Fruit fly (Drosophila melanogaster): Measurements from ENCODE around the gene Pak3.

Pak3 gene

dm6 chr3R:16441367-16441923 lies 12.2 kb downstream of the Pak3 start, which contains the start of gene ema (continued):
- TF ChIP-seq Gsc (GFP tag; IDR thresholded peaks at IDR 0.05) (no peak), Meics (GFP tag; optimal IDR thresholded peaks at IDR 0.05) (peak; percentile 10), CG30020 (tag; optimal IDR thresholded peaks at IDR 0.05) (peak; percentile 15), CG11560 (tag; IDR thresholded peaks at IDR 0.05) (no peak), eve (GFP tag; optimal IDR thresholded peaks at IDR 0.05) (no peak), CG12769 (tag; optimal IDR thresholded peaks at IDR 0.05) (no peak), Vsx1 (GFP tag; optimal IDR thresholded peaks at IDR 0.05) (no peak), CG4282 (GFP tag; optimal IDR thresholded peaks at IDR 0.05) (no peak), Sry-δ (GFP tag; optimal IDR thresholded peaks at IDR 0.05) (peak; percentile 58), CG34376 (GFP tag; optimal IDR thresholded peaks at IDR 0.05) (peak; percentile 51), exex (tag; optimal IDR thresholded peaks at IDR 0.05) (no peak), run (tag; optimal IDR thresholded peaks at IDR 0.05) (no peak), ase (GFP tag; IDR thresholded peaks at IDR 0.05) (no peak), CG7745 (tag; optimal IDR thresholded peaks at IDR 0.05) (no peak), ac (GFP tag; optimal IDR thresholded peaks at IDR 0.05) (no peak), Hmx (GFP tag; optimal IDR thresholded peaks at IDR 0.05) (no peak), CG2116 (GFP tag; optimal IDR thresholded peaks at IDR 0.05) (peak; percentile 61), Fer1 (GFP tag; optimal IDR thresholded peaks at IDR 0.05) (peak; percentile 47), Chrac-16 (GFP tag; optimal IDR thresholded peaks at IDR 0.05) (peak; percentile 22), Sry-β (GFP tag; optimal IDR thresholded peaks at IDR 0.05) (peak; percentile 92), Ets97D (GFP tag; optimal IDR thresholded peaks at IDR 0.05) (peak; percentile 38), CG13123 (GFP tag; optimal IDR thresholded peaks at IDR 0.05) (no peak), Trl (optimal IDR thresholded peaks at IDR 0.05) (no peak), Trl (GFP tag; optimal IDR thresholded peaks at IDR 0.05) (no peak), zf30C (GFP tag; optimal IDR thresholded peaks at IDR 0.05) (no peak), lab (GFP tag; optimal IDR thresholded peaks at IDR 0.05) (no peak), Asciz (GFP tag; optimal IDR thresholded peaks at IDR 0.05) (no peak), her (GFP tag; optimal IDR thresholded peaks at IDR 0.05) (no peak), sc (optimal IDR thresholded peaks at IDR 0.05) (no peak), sc (GFP tag; optimal IDR thresholded peaks at IDR 0.05) (no peak), trh (GFP tag; optimal IDR thresholded peaks at IDR 0.05) (no peak), CG3838 (GFP tag; optimal IDR thresholded peaks at IDR 0.05) (no peak), CG9609 (GFP tag; optimal IDR thresholded peaks at IDR 0.05) (no peak), CG9437 (GFP tag; optimal IDR thresholded peaks at IDR 0.05) (no peak), klu (GFP tag; IDR thresholded peaks at IDR 0.05) (no peak), Nf-YB (GFP tag; optimal IDR thresholded peaks at IDR 0.05) (no peak), Dad (GFP tag; optimal IDR thresholded peaks at IDR 0.05) (no peak), NK7.1 (GFP tag; optimal IDR thresholded peaks at IDR 0.05) (no peak), wor (GFP tag; IDR thresholded peaks at IDR 0.05) (no peak), Hand (GFP tag; optimal IDR thresholded peaks at IDR 0.05) (no peak), BEAF-32 (GFP tag; optimal IDR thresholded peaks at IDR 0.05) (peak; percentile 41), gcm2 (GFP tag; optimal IDR thresholded peaks at IDR 0.05) (no peak), ERR (GFP tag; optimal IDR thresholded peaks at IDR 0.05) (no peak), ap (GFP tag; IDR thresholded peaks at IDR 0.05) (no peak), lilli (GFP tag; optimal IDR thresholded peaks at IDR 0.05) (peak; percentile 61), gfzf (GFP tag; optimal IDR thresholded peaks at IDR 0.05) (no peak), sd (tag; optimal IDR thresholded peaks at IDR 0.05) (no peak), p53 (GFP tag; optimal IDR thresholded peaks at IDR 0.05) (no peak), stwl (tag; optimal IDR thresholded peaks at IDR 0.05) (peak; percentile 57), bbx (GFP tag; IDR thresholded peaks at IDR 0.05; ENCODE audit: partially characterized antibody) (peak; percentile 52; the same call in 1 of the 2 replicates), CG14965 (GFP tag; optimal IDR thresholded peaks at IDR 0.05; ENCODE audit: borderline replicate concordance) (no peak), CG10543 (GFP tag; optimal IDR thresholded peaks at IDR 0.05) (no peak)
